Fruit fly (Drosophila melanogaster) whole organism, pupa: ENCODE results near the gene CG17362.

Experiments used
- CG10348 ChIP-seq: fragments of 200-800 bp; sonication (Bioruptor generic); IDR thresholded peaks from 2 replicates; pipeline ENCODE4 v1.3.6; 2022; ENCODE audit warnings: missing biosample characterization, missing genetic modification characterization
- CG12605 ChIP-seq: fragments of 200-800 bp; sonication (Bioruptor generic); IDR thresholded peaks from 2 replicates; pipeline ENCODE4 v1.3.6; 2022; ENCODE audit warnings: missing biosample characterization, missing genetic modification characterization
- CG13204 ChIP-seq: fragments of 200-800 bp; sonication (Bioruptor generic); optimal IDR thresholded peaks from 2 replicates; lab custom pipeline; 2018; ENCODE audit warnings: missing biosample characterization, mild to moderate bottlenecking, missing genetic modification characterization, moderate library complexity
- CG14655 ChIP-seq: fragments of 200-800 bp; sonication (Bioruptor generic); optimal IDR thresholded peaks from 3 replicates; lab custom pipeline; 2017; ENCODE audit warnings: mild to moderate bottlenecking, missing biosample characterization, missing genetic modification reagents, missing genetic modification characterization
- CG15710 ChIP-seq: fragments of 200-800 bp; sonication (Bioruptor generic); optimal IDR thresholded peaks from 2 replicates; lab custom pipeline; 2018; ENCODE audit warnings: missing biosample characterization, mild to moderate bottlenecking, missing genetic modification characterization, moderate library complexity
- CG17806 ChIP-seq: fragments of 200-800 bp; sonication (Bioruptor generic); optimal IDR thresholded peaks from 2 replicates; lab custom pipeline; 2018; ENCODE audit warnings: missing biosample characterization, mild to moderate bottlenecking, missing genetic modification characterization, moderate library complexity
- CG32121 ChIP-seq: fragments of 200-800 bp; sonication (Bioruptor generic); IDR thresholded peaks from 2 replicates; pipeline ENCODE4 v1.3.6; 2022; ENCODE audit warnings: missing biosample characterization, missing genetic modification characterization
- CG34367 ChIP-seq: fragments of 200-800 bp; sonication (Bioruptor generic); optimal IDR thresholded peaks from 2 replicates; lab custom pipeline; 2018; ENCODE audit warnings: missing biosample characterization, mild to moderate bottlenecking, missing genetic modification characterization
- CG4496 ChIP-seq: fragments of 200-800 bp; sonication (Bioruptor generic); IDR thresholded peaks from 3 replicates; pipeline ENCODE4 v1.3.6; 2022; ENCODE audit warnings: missing biosample characterization, missing genetic modification characterization
- CG8159 ChIP-seq: fragments of 200-800 bp; sonication (Bioruptor generic); optimal IDR thresholded peaks from 3 replicates; lab custom pipeline; 2018; ENCODE audit warnings: missing biosample characterization, mild to moderate bottlenecking, missing genetic modification characterization, moderate library complexity
- CG8301 ChIP-seq: fragments of 200-800 bp; sonication (Bioruptor generic); optimal IDR thresholded peaks from 2 replicates; lab custom pipeline; 2018; ENCODE audit warnings: missing biosample characterization, mild to moderate bottlenecking, missing genetic modification characterization
- CG9948 ChIP-seq: fragments of 200-800 bp; sonication (Bioruptor generic); optimal IDR thresholded peaks from 2 replicates; lab custom pipeline; 2018; ENCODE audit warnings: missing biosample characterization, mild to moderate bottlenecking, missing genetic modification characterization, moderate library complexity
- D1 ChIP-seq: fragments of 200-800 bp; sonication (Bioruptor generic); optimal IDR thresholded peaks from 2 replicates; lab custom pipeline; 2018; ENCODE audit warnings: missing biosample characterization, mild to moderate bottlenecking, missing genetic modification characterization, moderate library complexity
- EcR ChIP-seq: fragments of 200-800 bp; sonication (Bioruptor generic); optimal IDR thresholded peaks from 3 replicates; lab custom pipeline; 2019; ENCODE audit warnings: missing biosample characterization, missing genetic modification characterization, mild to moderate bottlenecking, moderate library complexity, missing genetic modification reagents
- Ets98B ChIP-seq: fragments of 200-800 bp; sonication (Bioruptor generic); IDR thresholded peaks from 2 replicates; pipeline ENCODE4 v1.3.6; 2022; ENCODE audit warnings: missing biosample characterization, missing genetic modification characterization
- Pif1A ChIP-seq: fragments of 200-800 bp; sonication (Bioruptor generic); optimal IDR thresholded peaks from 3 replicates; lab custom pipeline; 2016; ENCODE audit warnings: missing biosample characterization, missing genetic modification characterization
- Pif1B ChIP-seq: fragments of 200-800 bp; sonication (Bioruptor generic); optimal IDR thresholded peaks from 3 replicates; lab custom pipeline; 2016; ENCODE audit warnings: missing biosample characterization, missing genetic modification characterization
- Snoo ChIP-seq: fragments of 200-800 bp; sonication (Bioruptor generic); optimal IDR thresholded peaks from 3 replicates; lab custom pipeline; 2017; ENCODE audit warnings: missing biosample characterization, mild to moderate bottlenecking, missing genetic modification characterization, inconsistent platforms
- fd96Ca ChIP-seq: fragments of 200-800 bp; sonication (Bioruptor generic); IDR thresholded peaks from 3 replicates; pipeline ENCODE4 v1.3.6; 2022; ENCODE audit warnings: missing biosample characterization, missing genetic modification characterization
- gl ChIP-seq: fragments of 200-800 bp; sonication (Bioruptor generic); optimal IDR thresholded peaks from 2 replicates; lab custom pipeline; 2018; ENCODE audit warnings: missing biosample characterization, mild to moderate bottlenecking, missing genetic modification characterization
- rn ChIP-seq: fragments of 200-800 bp; sonication (Bioruptor generic); IDR thresholded peaks from 2 replicates; pipeline ENCODE4 v1.3.6; 2022; ENCODE audit warnings: missing biosample characterization, missing genetic modification characterization

The CG17362 gene

DNA sequence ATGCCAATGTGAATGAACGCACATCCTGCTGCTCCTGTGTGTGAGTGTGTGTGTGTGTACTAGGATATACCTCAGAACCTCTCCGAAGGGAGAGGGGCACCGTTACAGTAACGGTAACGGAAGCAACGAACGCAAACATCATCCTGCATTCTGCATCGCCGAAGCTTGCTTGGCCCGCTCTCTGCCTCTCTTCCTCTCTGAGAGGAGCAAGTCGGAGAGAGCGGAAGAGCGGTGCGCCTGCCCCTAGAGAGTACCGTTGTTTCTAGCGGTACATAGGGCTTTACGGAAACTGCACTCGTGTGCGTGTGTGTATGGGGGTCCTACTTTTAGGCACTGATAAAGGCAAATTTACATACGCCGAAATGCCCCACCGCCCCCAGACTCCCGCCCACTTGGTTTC lies 4.9 kb downstream of the CG17362 start:
- TF ChIP-seq CG13204, result peak; percentile 20
- TF ChIP-seq Pif1B (GFP tag; lab: Kevin White, UChicago), result no peak
- no peak for TF ChIP-seq rn
- no peak for TF ChIP-seq CG17806 (tag; lab: Kevin White, UChicago)
- TF ChIP-seq gl, result no peak
- no peak for TF ChIP-seq CG9948
- no peak for TF ChIP-seq Pif1A (GFP tag; lab: Kevin White, UChicago)
- no peak for TF ChIP-seq CG15710

DNA sequence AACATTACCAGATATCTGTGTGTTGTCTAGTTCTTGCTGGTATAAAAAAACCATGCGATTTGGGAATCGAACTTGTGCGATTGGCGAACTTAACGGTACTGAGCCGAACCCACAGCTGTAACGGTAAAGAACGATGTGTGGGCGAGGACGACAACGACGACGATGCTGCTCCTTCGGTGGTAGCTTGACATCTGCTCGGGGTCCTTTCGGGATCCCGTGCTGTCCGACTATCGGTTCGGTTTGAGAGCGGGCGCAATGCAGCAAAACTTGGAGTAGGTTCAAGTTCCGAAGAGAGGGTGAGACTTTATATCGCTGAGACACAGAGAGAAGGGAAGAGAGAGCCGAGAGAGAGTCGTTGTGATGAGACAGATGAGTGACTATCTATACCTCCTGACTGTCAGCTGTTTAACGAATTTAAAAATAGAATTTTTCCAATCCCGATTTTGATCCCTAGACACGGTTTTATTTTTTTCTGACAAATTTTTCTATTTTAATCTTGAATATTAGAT lies 6.9 kb downstream of the CG17362 start, which contains the start of gene CG17364:
Gene CG17364 (minus strand): TSS at position 168 of the 509 bp plus-strand sequence.
- TF ChIP-seq gl (no peak), Snoo (no peak), CG8159 (no peak), rn (no peak), CG32121 (GFP tag; lab: Robert Waterston, UW) (no peak), Pif1B (GFP tag; lab: Kevin White, UChicago) (no peak), CG10348 (GFP tag; lab: Robert Waterston, UW) (no peak), CG34367 (no peak), Pif1A (GFP tag; lab: Kevin White, UChicago) (no peak), CG15710 (no peak)

DNA sequence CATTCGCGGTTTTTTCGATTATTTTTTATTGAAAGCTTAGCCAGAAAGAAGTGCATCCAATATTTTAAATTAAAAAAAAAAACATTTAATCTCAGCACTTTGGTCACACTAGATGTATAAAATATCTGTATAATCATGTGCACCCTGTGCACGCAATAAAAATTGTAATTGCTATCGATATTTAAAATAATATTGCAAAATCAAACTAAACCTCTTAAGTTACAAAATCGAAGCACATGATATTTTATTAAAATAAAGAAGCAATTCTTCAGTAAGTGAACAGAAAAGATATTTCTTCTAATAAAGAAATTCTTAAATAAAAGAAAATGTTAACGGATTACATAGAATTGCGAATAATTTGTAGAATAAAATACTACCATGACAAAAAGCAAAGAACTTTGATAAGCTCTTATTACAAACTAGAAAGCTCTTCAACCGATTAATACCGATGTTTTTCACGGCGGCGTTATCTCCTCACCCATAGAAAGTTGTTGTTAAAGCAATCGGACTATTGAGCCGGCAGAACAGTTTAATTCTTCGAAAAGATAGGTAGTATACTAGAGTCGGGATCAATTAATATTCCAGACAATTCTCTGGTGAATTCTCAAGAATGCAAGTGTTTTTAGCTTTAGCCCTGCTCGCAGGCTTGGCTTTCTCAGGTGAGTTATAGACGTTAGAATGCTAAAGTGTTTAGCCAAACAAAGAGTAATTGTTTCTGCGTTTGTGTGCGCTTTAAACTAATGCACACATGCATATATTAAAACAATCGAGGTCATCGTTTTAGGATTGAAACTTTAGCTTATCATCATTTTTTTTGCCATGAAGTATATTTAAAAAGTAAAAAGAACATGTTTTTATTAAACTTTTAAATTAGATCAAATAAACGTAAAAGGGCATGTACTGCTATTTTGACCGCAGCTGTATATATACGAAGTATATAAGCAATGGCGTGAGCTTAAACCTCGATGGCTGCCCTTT lies 7.6 kb downstream of the CG17362 start, which contains the start of gene CtsK1:
Gene CtsK1 (plus strand): TSS at position 490 of the 978 bp plus-strand sequence.
- TF ChIP-seq CG8301 (tag; lab: Kevin White, UChicago), result peak; percentile 47
- TF ChIP-seq EcR (GFP tag; lab: Kevin White, UChicago), result peak; percentile 15
- no peak for TF ChIP-seq Pif1A (GFP tag; lab: Kevin White, UChicago)
- TF ChIP-seq CG14655 (GFP tag; lab: Kevin White, UChicago), result no peak
- TF ChIP-seq Pif1B (GFP tag; lab: Kevin White, UChicago), result no peak
- peak; percentile 45 for TF ChIP-seq CG17806 (tag; lab: Kevin White, UChicago)
- TF ChIP-seq fd96Ca (GFP tag; lab: Robert Waterston, UW), result no peak
- peak; percentile 93 for TF ChIP-seq CG4496 (GFP tag; lab: Robert Waterston, UW)
- no peak for TF ChIP-seq CG10348 (GFP tag; lab: Robert Waterston, UW)
- TF ChIP-seq rn, result peak; percentile 46; the same call in 1 of the 2 replicates
- peak; percentile 58 for TF ChIP-seq CG8159
- peak; percentile 46 for TF ChIP-seq CG15710
- no peak for TF ChIP-seq gl
- TF ChIP-seq CG13204, result no peak
- peak; percentile 31 for TF ChIP-seq Snoo
- peak; percentile 64; the same call in 1 of the 2 replicates for TF ChIP-seq CG32121 (GFP tag; lab: Robert Waterston, UW)
- peak; percentile 84 for TF ChIP-seq CG12605
- no peak for TF ChIP-seq CG34367
- peak; percentile 14 for TF ChIP-seq D1 (tag; lab: Kevin White, UChicago)
- TF ChIP-seq Ets98B (GFP tag; lab: Robert Waterston, UW), result peak; percentile 85
- peak; percentile 50 for TF ChIP-seq CG9948

DNA sequence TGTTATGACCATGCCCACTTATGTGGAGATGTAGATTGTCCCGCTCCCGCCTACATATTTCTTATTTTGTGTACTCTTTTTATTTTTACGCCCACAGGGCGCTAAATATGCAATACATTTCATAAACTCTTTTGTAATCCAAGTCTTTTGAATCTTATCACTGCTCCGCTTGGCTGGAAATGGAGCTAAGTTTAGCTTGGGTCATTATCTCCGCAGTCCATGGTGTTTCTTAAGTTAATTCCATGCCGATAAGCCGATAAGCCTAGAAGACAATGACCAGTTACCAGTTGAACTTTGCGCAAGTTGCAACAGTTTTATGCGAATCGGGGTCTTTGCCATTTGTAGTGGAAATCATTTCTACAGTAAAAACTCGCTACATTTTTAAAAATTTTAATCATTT lies 10.0 kb downstream of the CG17362 start:
- TF ChIP-seq CG10348 (GFP tag; lab: Robert Waterston, UW), result no peak
- no peak for TF ChIP-seq CG34367
- TF ChIP-seq D1 (tag; lab: Kevin White, UChicago), result no peak
- peak; percentile 91 for TF ChIP-seq EcR (GFP tag; lab: Kevin White, UChicago)

DNA sequence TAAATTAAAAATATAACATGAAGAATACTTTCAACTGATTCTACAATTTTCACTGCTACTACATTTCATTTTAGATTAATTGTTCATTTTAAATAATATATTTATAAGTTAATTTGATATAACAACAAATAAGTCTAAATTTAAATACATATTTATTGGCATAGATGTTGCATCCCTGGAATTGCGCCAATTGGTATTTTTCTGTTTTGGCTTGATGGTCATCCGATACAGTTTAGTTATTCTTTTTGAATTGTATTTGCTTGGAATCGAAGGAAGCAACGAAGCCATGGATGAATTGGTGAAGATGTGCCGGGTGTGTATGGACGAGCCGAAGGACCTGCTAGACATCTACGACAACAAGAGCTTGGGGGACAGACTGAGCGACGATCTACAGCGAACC lies 10.6 kb downstream of the CG17362 start, which contains the start of gene CG17361:
Gene CG17361 (plus strand): TSS at position 200 of the 400 bp plus-strand sequence.
- TF ChIP-seq CG34367 (no peak), D1 (tag; lab: Kevin White, UChicago) (peak; percentile 43), EcR (GFP tag; lab: Kevin White, UChicago) (no peak), Ets98B (GFP tag; lab: Robert Waterston, UW) (no peak), CG8159 (no peak)

dm6 chr3L:13999204-13999603 lies 12.8 kb downstream of the CG17362 start, which contains the start of gene CG17359:
Gene CG17359, minus strand, starts transcription at chr3L:13999251.
- no peak for TF ChIP-seq CG17806 (tag; lab: Kevin White, UChicago)
- TF ChIP-seq EcR (GFP tag; lab: Kevin White, UChicago), result no peak
- TF ChIP-seq CG12605, result no peak
- no peak for TF ChIP-seq rn
- no peak for TF ChIP-seq Snoo
- no peak for TF ChIP-seq CG32121 (GFP tag; lab: Robert Waterston, UW)
- no peak for TF ChIP-seq D1 (tag; lab: Kevin White, UChicago)
- no peak for TF ChIP-seq CG8301 (tag; lab: Kevin White, UChicago)
- no peak for TF ChIP-seq CG10348 (GFP tag; lab: Robert Waterston, UW)
- no peak for TF ChIP-seq Pif1A (GFP tag; lab: Kevin White, UChicago)
- TF ChIP-seq CG14655 (GFP tag; lab: Kevin White, UChicago), result no peak
- TF ChIP-seq CG8159, result no peak
- TF ChIP-seq CG4496 (GFP tag; lab: Robert Waterston, UW), result no peak
- TF ChIP-seq CG34367, result no peak
- TF ChIP-seq Pif1B (GFP tag; lab: Kevin White, UChicago), result no peak
- TF ChIP-seq Ets98B (GFP tag; lab: Robert Waterston, UW), result no peak
